Fruit fly (Drosophila melanogaster) whole organism, prepupa: ENCODE results near the gene CG11779.

ENCODE experiments used
- CG10669 ChIP-seq: fragments of 200-800 bp; sonication (Bioruptor generic); optimal IDR thresholded peaks from 3 replicates; lab custom pipeline; 2018; ENCODE audit warnings: missing biosample characterization, mild to moderate bottlenecking, missing genetic modification characterization, moderate library complexity
- CG11294 ChIP-seq: fragments of 200-800 bp; sonication (Bioruptor generic); IDR thresholded peaks from 2 replicates; pipeline ENCODE4 v1.3.6; 2022; ENCODE audit warnings: missing biosample characterization, missing genetic modification characterization
- CG11762 ChIP-seq: fragments of 200-800 bp; sonication (Bioruptor generic); optimal IDR thresholded peaks from 3 replicates; lab custom pipeline; 2016; ENCODE audit warnings: missing biosample characterization, missing genetic modification characterization; ENCODE audit not compliant: insufficient read depth
- CG11902 ChIP-seq: fragments of 200-800 bp; sonication (Bioruptor generic); optimal IDR thresholded peaks from 3 replicates; lab custom pipeline; 2016; ENCODE audit warnings: missing biosample characterization, missing genetic modification characterization
- CG32006 ChIP-seq: fragments of 200-800 bp; sonication (Bioruptor generic); optimal IDR thresholded peaks from 3 replicates; lab custom pipeline; 2017; ENCODE audit warnings: missing biosample characterization, mild to moderate bottlenecking, missing genetic modification characterization
- CG6163 ChIP-seq: fragments of 200-800 bp; sonication (Bioruptor generic); IDR thresholded peaks from 3 replicates; pipeline ENCODE4 v1.3.6; 2022; ENCODE audit warnings: missing biosample characterization, missing genetic modification characterization
- CG6792 ChIP-seq: fragments of 200-800 bp; sonication (Bioruptor generic); optimal IDR thresholded peaks from 3 replicates; lab custom pipeline; 2016; ENCODE audit warnings: missing biosample characterization, missing genetic modification characterization
- CG6808 ChIP-seq: fragments of 200-800 bp; sonication (Bioruptor generic); optimal IDR thresholded peaks from 3 replicates; lab custom pipeline; 2017; ENCODE audit warnings: missing biosample characterization, missing genetic modification characterization, mild to moderate bottlenecking, moderate library complexity, missing genetic modification reagents
- CG8319 ChIP-seq: fragments of 200-800 bp; sonication (Bioruptor generic); optimal IDR thresholded peaks from 3 replicates; lab custom pipeline; 2016; ENCODE audit warnings: missing biosample characterization, missing genetic modification characterization
- CG8632 ChIP-seq: fragments of 200-800 bp; sonication (Bioruptor generic); optimal IDR thresholded peaks from 3 replicates; lab custom pipeline; 2016; ENCODE audit warnings: missing biosample characterization, missing genetic modification characterization
- Eip75B ChIP-seq: fragments of 200-800 bp; sonication (Bioruptor generic); optimal IDR thresholded peaks from 3 replicates; lab custom pipeline; 2016; ENCODE audit warnings: missing biosample characterization, missing genetic modification characterization
- Eip78C ChIP-seq: fragments of 200-800 bp; sonication (Bioruptor generic); peaks from one replicate; lab custom pipeline; 2016; ENCODE audit warnings: missing biosample characterization, missing genetic modification characterization
- Met ChIP-seq: fragments of 200-800 bp; sonication (Bioruptor generic); optimal IDR thresholded peaks from 3 replicates; lab custom pipeline; 2016; ENCODE audit warnings: missing biosample characterization, missing genetic modification characterization
- OdsH ChIP-seq: fragments of 200-800 bp; sonication (Bioruptor generic); optimal IDR thresholded peaks from 3 replicates; lab custom pipeline; 2016; ENCODE audit warnings: missing biosample characterization, missing genetic modification characterization
- Smox ChIP-seq: fragments of 200-800 bp; sonication (Bioruptor generic); optimal IDR thresholded peaks from 3 replicates; lab custom pipeline; 2016; ENCODE audit warnings: missing biosample characterization, missing genetic modification characterization
- dac ChIP-seq: fragments of 200-800 bp; sonication (Bioruptor generic); optimal IDR thresholded peaks from 2 replicates; lab custom pipeline; 2017; ENCODE audit warnings: missing biosample characterization, mild to moderate bottlenecking, missing genetic modification characterization
- dsx ChIP-seq: fragments of 200-800 bp; optimal IDR thresholded peaks from 3 replicates; lab custom pipeline; 2019; ENCODE audit warnings: missing biosample characterization, mild to moderate bottlenecking, missing genetic modification characterization, moderate library complexity; ENCODE audit not compliant: poor library complexity, severe bottlenecking
- fd59A ChIP-seq: fragments of 200-800 bp; sonication (Bioruptor generic); optimal IDR thresholded peaks from 2 replicates; lab custom pipeline; 2017; ENCODE audit warnings: missing biosample characterization, mild to moderate bottlenecking, missing genetic modification characterization, missing genetic modification reagents
- fd85E ChIP-seq: fragments of 200-800 bp; sonication (Bioruptor generic); optimal IDR thresholded peaks from 3 replicates; lab custom pipeline; 2016; ENCODE audit warnings: missing biosample characterization, missing genetic modification characterization
- net ChIP-seq: fragments of 200-800 bp; sonication (Bioruptor generic); optimal IDR thresholded peaks from 3 replicates; lab custom pipeline; 2016; ENCODE audit warnings: missing biosample characterization, missing genetic modification characterization
- salr ChIP-seq, 2 experiments: fragments of 200-800 bp; sonication (Bioruptor generic); optimal IDR thresholded peaks; 3 replicates each; lab custom pipeline; 2016 to 2018; ENCODE audit warnings: missing biosample characterization in 2 of 2, missing genetic modification characterization in 2 of 2, mild to moderate bottlenecking in 1 of 2
- ss ChIP-seq, 2 experiments: fragments of 200-800 bp; sonication (Bioruptor generic); optimal IDR thresholded peaks; 2 replicates in 1 of 2; 3 replicates in 1 of 2; lab custom pipeline; 2017 to 2018; ENCODE audit warnings: mild to moderate bottlenecking in 2 of 2, missing biosample characterization in 2 of 2, missing genetic modification characterization in 2 of 2, moderate library complexity in 1 of 2
- topi ChIP-seq: fragments of 200-800 bp; sonication (Bioruptor generic); optimal IDR thresholded peaks from 3 replicates; lab custom pipeline; 2016; ENCODE audit warnings: missing biosample characterization, missing genetic modification characterization
- vri ChIP-seq: fragments of 200-800 bp; sonication (Bioruptor generic); optimal IDR thresholded peaks from 3 replicates; lab custom pipeline; 2016; ENCODE audit warnings: missing biosample characterization, mild to moderate bottlenecking, missing genetic modification characterization

CG11779 gene

dm6 chr3R:19104123-19104522, 55.6 kb downstream of the CG11779 start (continued):
- TF ChIP-seq Met (GFP tag; lab: Kevin White, UChicago) (peak; percentile 70), vri (GFP tag; lab: Kevin White, UChicago) (no peak), Eip75B (GFP tag; lab: Kevin White, UChicago) (peak; percentile 52), CG6792 (GFP tag; lab: Kevin White, UChicago) (peak; percentile 16), CG8319 (GFP tag; lab: Kevin White, UChicago) (peak; percentile 3), CG10669 (GFP tag; lab: Kevin White, UChicago) (peak; percentile 32), topi (peak; percentile 55), CG6163 (GFP tag; lab: Robert Waterston, UW) (peak; percentile 71), CG8632 (GFP tag; lab: Kevin White, UChicago) (no peak), salr (GFP tag; optimal IDR thresholded peaks at IDR 0.05; lab: Kevin White, UChicago) (peak in 1 of 2 experiments; percentile 72), CG11762 (GFP tag; lab: Kevin White, UChicago) (peak; percentile 40), CG11294 (peak; percentile 32; the same call in 1 of the 2 replicates), fd85E (GFP tag; lab: Kevin White, UChicago) (no peak), fd59A (peak; percentile 10), ss (GFP tag; optimal IDR thresholded peaks at IDR 0.05; lab: Kevin White, UChicago) (peak; percentile 21 to 26), Smox (GFP tag; lab: Kevin White, UChicago) (peak; percentile 54), dac (GFP tag; lab: Kevin White, UChicago) (peak; percentile 62), CG32006 (GFP tag; lab: Kevin White, UChicago) (peak; percentile 86), CG11902 (GFP tag; lab: Kevin White, UChicago) (no peak), Eip78C (GFP tag; lab: Kevin White, UChicago) (peak; percentile 86), CG6808 (GFP tag; lab: Kevin White, UChicago) (no peak), OdsH (GFP tag; lab: Kevin White, UChicago) (peak; percentile 72), net (GFP tag; lab: Kevin White, UChicago) (peak; percentile 72), dsx (no peak)
